Fruit fly (Drosophila melanogaster) whole organism, prepupa: ENCODE results near the gene Chpf.

Experiments
- Blimp-1 ChIP-seq: fragments of 200-800 bp; sonication (Bioruptor generic); optimal IDR thresholded peaks from 3 replicates; lab custom pipeline; 2017; ENCODE audit warnings: missing biosample characterization, missing genetic modification characterization, mild to moderate bottlenecking, moderate library complexity, missing genetic modification reagents
- CG10631 ChIP-seq: fragments of 200-800 bp; sonication (Bioruptor generic); optimal IDR thresholded peaks from 2 replicates; lab custom pipeline; 2016; ENCODE audit warnings: missing biosample characterization, missing genetic modification characterization
- CG10669 ChIP-seq: fragments of 200-800 bp; sonication (Bioruptor generic); optimal IDR thresholded peaks from 3 replicates; lab custom pipeline; 2018; ENCODE audit warnings: missing biosample characterization, mild to moderate bottlenecking, missing genetic modification characterization, moderate library complexity
- CG15336 ChIP-seq: fragments of 200-800 bp; sonication (Bioruptor generic); IDR thresholded peaks from 2 replicates; pipeline ENCODE4 v1.3.6; 2022; ENCODE audit warnings: missing biosample characterization, missing genetic modification characterization
- CG1621 ChIP-seq: fragments of 200-800 bp; sonication (Bioruptor generic); optimal IDR thresholded peaks from 3 replicates; lab custom pipeline; 2018; ENCODE audit warnings: missing biosample characterization, mild to moderate bottlenecking, missing genetic modification characterization
- CG16779 ChIP-seq: fragments of 200-800 bp; sonication (Bioruptor generic); optimal IDR thresholded peaks from 3 replicates; lab custom pipeline; 2017; ENCODE audit warnings: missing biosample characterization, mild to moderate bottlenecking, missing genetic modification characterization
- CG3032 ChIP-seq: fragments of 200-800 bp; optimal IDR thresholded peaks from 2 replicates; lab custom pipeline; 2019; ENCODE audit warnings: missing biosample characterization, mild to moderate bottlenecking, missing genetic modification characterization, moderate library complexity
- CG32006 ChIP-seq: fragments of 200-800 bp; sonication (Bioruptor generic); optimal IDR thresholded peaks from 3 replicates; lab custom pipeline; 2017; ENCODE audit warnings: missing biosample characterization, mild to moderate bottlenecking, missing genetic modification characterization
- CG34406 ChIP-seq: fragments of 200-800 bp; sonication (Bioruptor generic); optimal IDR thresholded peaks from 3 replicates; lab custom pipeline; 2016; ENCODE audit warnings: missing biosample characterization, missing genetic modification characterization
- CG3919 ChIP-seq: fragments of 200-800 bp; sonication (Bioruptor generic); optimal IDR thresholded peaks from 3 replicates; lab custom pipeline; 2016; ENCODE audit warnings: missing biosample characterization, missing genetic modification characterization
- CG6163 ChIP-seq: fragments of 200-800 bp; sonication (Bioruptor generic); IDR thresholded peaks from 3 replicates; pipeline ENCODE4 v1.3.6; 2022; ENCODE audit warnings: missing biosample characterization, missing genetic modification characterization
- CG6276 ChIP-seq: fragments of 200-800 bp; sonication (Bioruptor generic); optimal IDR thresholded peaks from 2 replicates; lab custom pipeline; 2017; ENCODE audit warnings: missing biosample characterization, mild to moderate bottlenecking, missing genetic modification characterization
- CG6808 ChIP-seq: fragments of 200-800 bp; sonication (Bioruptor generic); optimal IDR thresholded peaks from 3 replicates; lab custom pipeline; 2017; ENCODE audit warnings: missing biosample characterization, missing genetic modification characterization, mild to moderate bottlenecking, moderate library complexity, missing genetic modification reagents
- CG6854 ChIP-seq: fragments of 200-800 bp; sonication (Bioruptor generic); optimal IDR thresholded peaks from 2 replicates; lab custom pipeline; 2017; ENCODE audit warnings: missing biosample characterization, mild to moderate bottlenecking, missing genetic modification characterization
- CG7368 ChIP-seq: fragments of 200-800 bp; sonication (Bioruptor generic); optimal IDR thresholded peaks from 3 replicates; lab custom pipeline; 2016; ENCODE audit warnings: missing biosample characterization, missing genetic modification characterization
- CG8119 ChIP-seq: fragments of 200-800 bp; sonication (Bioruptor generic); IDR thresholded peaks from 3 replicates; pipeline ENCODE4 v1.3.6; 2022; ENCODE audit warnings: missing biosample characterization, missing genetic modification characterization
- CG8632 ChIP-seq: fragments of 200-800 bp; sonication (Bioruptor generic); optimal IDR thresholded peaks from 3 replicates; lab custom pipeline; 2016; ENCODE audit warnings: missing biosample characterization, missing genetic modification characterization
- CG9139 ChIP-seq: fragments of 200-800 bp; sonication (Bioruptor generic); optimal IDR thresholded peaks from 3 replicates; lab custom pipeline; 2017; ENCODE audit warnings: missing biosample characterization, mild to moderate bottlenecking, missing genetic modification characterization
- Eip75B ChIP-seq: fragments of 200-800 bp; sonication (Bioruptor generic); optimal IDR thresholded peaks from 3 replicates; lab custom pipeline; 2016; ENCODE audit warnings: missing biosample characterization, missing genetic modification characterization
- Eip78C ChIP-seq: fragments of 200-800 bp; sonication (Bioruptor generic); peaks from one replicate; lab custom pipeline; 2016; ENCODE audit warnings: missing biosample characterization, missing genetic modification characterization
- Eip93F ChIP-seq: fragments of 200-800 bp; sonication (Bioruptor generic); optimal IDR thresholded peaks from 2 replicates; lab custom pipeline; 2016; ENCODE audit warnings: missing biosample characterization, mild to moderate bottlenecking, missing genetic modification characterization
- Ets96B ChIP-seq: fragments of 200-800 bp; optimal IDR thresholded peaks from 2 replicates; lab custom pipeline; 2019; ENCODE audit warnings: missing biosample characterization, mild to moderate bottlenecking, missing genetic modification characterization, moderate library complexity
- Gug ChIP-seq: fragments of 200-800 bp; sonication (Bioruptor generic); IDR thresholded peaks from 2 replicates; pipeline ENCODE4 v1.3.6; 2022; ENCODE audit warnings: missing biosample characterization, missing genetic modification characterization
- Hr38 ChIP-seq: sonication (Bioruptor generic); optimal IDR thresholded peaks from 2 replicates; lab custom pipeline; 2016; ENCODE audit warnings: missing biosample characterization, missing genetic modification characterization
- Hr39 ChIP-seq: fragments of 200-800 bp; sonication (Bioruptor generic); optimal IDR thresholded peaks from 2 replicates; lab custom pipeline; 2016; ENCODE audit warnings: missing biosample characterization, missing genetic modification characterization
- Hr4 ChIP-seq: fragments of 200-800 bp; sonication (Bioruptor generic); optimal IDR thresholded peaks from 3 replicates; lab custom pipeline; 2016; ENCODE audit warnings: missing biosample characterization, missing genetic modification characterization
- Met ChIP-seq: fragments of 200-800 bp; sonication (Bioruptor generic); optimal IDR thresholded peaks from 3 replicates; lab custom pipeline; 2016; ENCODE audit warnings: missing biosample characterization, missing genetic modification characterization
- OdsH ChIP-seq: fragments of 200-800 bp; sonication (Bioruptor generic); optimal IDR thresholded peaks from 3 replicates; lab custom pipeline; 2016; ENCODE audit warnings: missing biosample characterization, missing genetic modification characterization
- Smox ChIP-seq: fragments of 200-800 bp; sonication (Bioruptor generic); optimal IDR thresholded peaks from 3 replicates; lab custom pipeline; 2016; ENCODE audit warnings: missing biosample characterization, missing genetic modification characterization
- Sox102F ChIP-seq: fragments of 200-800 bp; sonication (Bioruptor generic); optimal IDR thresholded peaks from 2 replicates; lab custom pipeline; 2016; ENCODE audit warnings: missing biosample characterization, mild to moderate bottlenecking, missing genetic modification characterization
- Sox15 ChIP-seq: fragments of 200-800 bp; sonication (Bioruptor generic); optimal IDR thresholded peaks from 3 replicates; lab custom pipeline; 2016; ENCODE audit warnings: missing biosample characterization, missing genetic modification characterization
- achi ChIP-seq: fragments of 200-800 bp; sonication (Bioruptor generic); optimal IDR thresholded peaks from 3 replicates; lab custom pipeline; 2016; ENCODE audit warnings: missing biosample characterization, missing genetic modification characterization
- acj6 ChIP-seq: fragments of 200-800 bp; sonication (Bioruptor generic); optimal IDR thresholded peaks from 3 replicates; lab custom pipeline; 2016; ENCODE audit warnings: missing biosample characterization, missing genetic modification characterization
- cyc ChIP-seq: fragments of 200-800 bp; sonication (Bioruptor generic); optimal IDR thresholded peaks from 3 replicates; lab custom pipeline; 2016; ENCODE audit warnings: missing biosample characterization, missing genetic modification characterization
- dsx ChIP-seq: fragments of 200-800 bp; optimal IDR thresholded peaks from 3 replicates; lab custom pipeline; 2019; ENCODE audit warnings: missing biosample characterization, mild to moderate bottlenecking, missing genetic modification characterization, moderate library complexity; ENCODE audit not compliant: poor library complexity, severe bottlenecking
- eg ChIP-seq: fragments of 200-800 bp; sonication (Bioruptor generic); IDR thresholded peaks from 3 replicates; pipeline ENCODE4 v1.3.6; 2022; ENCODE audit warnings: missing biosample characterization, missing genetic modification characterization
- esn ChIP-seq: fragments of 200-800 bp; sonication (Bioruptor generic); optimal IDR thresholded peaks from 2 replicates; lab custom pipeline; 2016; ENCODE audit warnings: missing biosample characterization, mild to moderate bottlenecking, missing genetic modification characterization, moderate library complexity
- fkh ChIP-seq: fragments of 200-800 bp; sonication (Bioruptor generic); optimal IDR thresholded peaks from 3 replicates; lab custom pipeline; 2017; ENCODE audit warnings: missing biosample characterization, mild to moderate bottlenecking, missing genetic modification characterization, moderate library complexity
- net ChIP-seq: fragments of 200-800 bp; sonication (Bioruptor generic); optimal IDR thresholded peaks from 3 replicates; lab custom pipeline; 2016; ENCODE audit warnings: missing biosample characterization, missing genetic modification characterization
- ss ChIP-seq, 2 experiments: fragments of 200-800 bp; sonication (Bioruptor generic); optimal IDR thresholded peaks; 2 replicates in 1 of 2; 3 replicates in 1 of 2; lab custom pipeline; 2017 to 2018; ENCODE audit warnings: mild to moderate bottlenecking in 2 of 2, missing biosample characterization in 2 of 2, missing genetic modification characterization in 2 of 2, moderate library complexity in 1 of 2
- svp ChIP-seq: fragments of 200-800 bp; sonication (Bioruptor generic); peaks from one replicate; lab custom pipeline; 2016; ENCODE audit warnings: missing biosample characterization, missing genetic modification characterization

Gene Chpf

DNA sequence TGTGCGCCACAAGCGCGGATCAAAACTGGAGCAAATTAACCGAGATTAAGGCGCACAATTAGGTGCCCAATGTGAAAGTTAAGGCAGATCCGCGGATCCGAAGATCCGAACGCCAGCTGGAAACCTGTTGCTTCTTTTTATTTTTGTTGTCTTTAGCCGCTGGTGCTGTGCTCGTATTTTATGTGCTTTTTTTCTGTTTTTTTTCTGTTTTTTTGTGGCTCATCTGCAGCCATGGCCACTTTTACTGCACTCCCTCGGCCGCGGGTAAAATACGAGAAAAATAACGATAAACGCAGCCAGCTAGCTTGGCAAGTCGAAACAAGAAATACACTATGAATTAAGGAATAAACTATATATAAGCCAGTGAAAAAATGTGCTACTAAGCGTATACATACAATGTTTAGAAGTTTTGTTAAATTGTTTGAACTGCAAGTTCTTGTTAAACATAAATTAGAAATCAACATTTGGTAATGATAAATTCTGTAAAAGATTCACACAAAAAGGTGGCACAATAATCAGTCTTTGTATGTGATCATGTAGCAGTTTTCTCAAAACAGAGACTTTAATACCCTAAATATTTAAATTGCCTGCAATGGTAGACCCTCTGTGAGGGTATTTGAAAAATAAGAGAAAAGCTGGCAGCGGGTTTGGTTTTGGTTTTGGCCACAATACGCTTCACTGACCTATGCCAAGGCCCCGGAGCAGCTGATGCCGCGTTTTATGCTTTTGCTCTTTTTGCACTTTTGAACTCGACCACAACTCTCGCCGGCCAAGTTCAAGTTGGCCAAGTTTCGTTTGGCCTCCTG is 4.4 kb upstream of the Chpf start (continued):
- TF ChIP-seq Eip78C (GFP tag; lab: Kevin White, UChicago) (peak; percentile 92), OdsH (GFP tag; lab: Kevin White, UChicago) (peak; percentile 27), acj6 (GFP tag; lab: Kevin White, UChicago) (no peak), CG9139 (peak; percentile 74)

DNA sequence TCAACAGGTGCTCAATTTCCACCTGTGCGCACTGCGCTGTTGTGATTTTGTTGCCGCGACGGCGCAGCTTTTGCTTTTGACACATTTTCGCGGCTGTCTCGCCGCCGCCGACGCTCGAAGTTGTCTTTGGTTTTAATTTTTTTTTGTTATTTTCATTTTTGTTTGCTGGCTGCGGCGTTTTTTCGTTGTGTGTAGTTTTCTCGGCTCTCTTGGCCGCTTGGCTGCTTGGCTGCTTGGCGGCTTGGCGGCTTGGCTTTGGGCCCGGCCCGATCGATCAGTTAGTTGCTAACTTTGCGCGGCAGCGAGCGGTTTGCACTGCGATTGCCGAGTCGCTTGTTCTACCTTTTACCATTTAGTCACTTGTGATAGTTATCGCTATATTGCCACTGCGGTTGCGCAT is 2.6 kb upstream of the Chpf start, which contains the start of gene CG42237:
Gene CG42237, plus strand, starts transcription at position 271 of the 400 bp plus-strand sequence.
- no peak for TF ChIP-seq Eip78C (GFP tag; lab: Kevin White, UChicago)
- TF ChIP-seq OdsH (GFP tag; lab: Kevin White, UChicago) = peak; percentile 20
- TF ChIP-seq CG9139 = peak; percentile 44
- TF ChIP-seq CG6808 (GFP tag; lab: Kevin White, UChicago) = peak; percentile 51
- peak; percentile 18; the same call in 1 of the 2 replicates for TF ChIP-seq Gug (GFP tag; lab: Robert Waterston, UW)
- no peak for TF ChIP-seq Eip93F (GFP tag; lab: Kevin White, UChicago)
- peak; percentile 49; the same call in 1 of the 3 replicates for TF ChIP-seq CG6163 (GFP tag; lab: Robert Waterston, UW)
- peak; percentile 21 for TF ChIP-seq CG6276
- TF ChIP-seq dsx (GFP tag; lab: Kevin White, UChicago) = peak; percentile 24
- TF ChIP-seq Ets96B (tag; lab: Kevin White, UChicago) = peak; percentile 9
- TF ChIP-seq net (GFP tag; lab: Kevin White, UChicago) = peak; percentile 29
- TF ChIP-seq esn (GFP tag; lab: Kevin White, UChicago) = no peak
- TF ChIP-seq cyc = no peak
- peak; percentile 65; the same call in 1 of the 2 replicates for TF ChIP-seq CG15336 (GFP tag; lab: Robert Waterston, UW)
- peak; percentile 34 for TF ChIP-seq ss (GFP tag; optimal IDR thresholded peaks at IDR 0.05; lab: Kevin White, UChicago)
- TF ChIP-seq Sox15 (GFP tag; lab: Kevin White, UChicago) = no peak
- TF ChIP-seq eg (GFP tag; lab: Robert Waterston, UW) = peak; percentile 77; the same call in 2 of the 3 replicates
- peak; percentile 69 for TF ChIP-seq CG8119
- peak; percentile 8 for TF ChIP-seq Eip75B (GFP tag; lab: Kevin White, UChicago)
- no peak for TF ChIP-seq Hr38
- TF ChIP-seq CG8632 (GFP tag; lab: Kevin White, UChicago) = peak; percentile 8

DNA sequence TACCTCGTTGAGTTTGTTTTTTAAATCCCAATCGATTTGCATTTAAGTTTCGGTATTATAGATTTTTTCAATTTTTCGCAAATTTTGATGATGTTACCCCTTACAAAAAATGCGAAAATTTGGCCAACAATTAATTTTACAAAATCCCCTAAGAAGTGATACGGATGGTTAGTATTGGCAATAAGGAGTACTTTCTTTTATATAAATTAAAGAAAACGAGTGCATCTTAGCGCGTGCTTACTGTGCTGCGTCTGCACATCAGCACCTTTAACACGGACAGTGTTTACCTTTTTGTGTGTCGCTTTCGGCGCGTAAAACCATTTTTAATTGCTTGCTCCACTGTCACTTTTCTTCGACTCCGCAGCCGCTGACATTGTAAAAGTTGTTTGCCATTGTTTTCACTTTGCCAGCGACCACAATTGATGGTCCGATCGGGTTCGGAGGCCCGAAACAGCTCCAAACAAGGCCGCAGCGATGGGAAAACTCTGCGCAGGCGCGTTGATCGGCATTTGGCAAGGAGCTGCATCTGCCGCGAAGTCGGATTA is 1.7 kb upstream of the Chpf start:
- peak; percentile 44 for TF ChIP-seq Hr4 (GFP tag; lab: Kevin White, UChicago)
- peak; percentile 51 for TF ChIP-seq svp (GFP tag; lab: Kevin White, UChicago)
- peak; percentile 51 for TF ChIP-seq Blimp-1 (GFP tag; lab: Kevin White, UChicago)
- peak; percentile 29; the same call in 1 of the 3 replicates for TF ChIP-seq CG6163 (GFP tag; lab: Robert Waterston, UW)
- TF ChIP-seq Ets96B (tag; lab: Kevin White, UChicago) = no peak
- 0 out of 3 replicates have a peak, but pooled peaks have one; percentile 21 for TF ChIP-seq eg (GFP tag; lab: Robert Waterston, UW)
- peak; percentile 29 for TF ChIP-seq CG32006 (GFP tag; lab: Kevin White, UChicago)
- no peak for TF ChIP-seq fkh (GFP tag; lab: Kevin White, UChicago)
- peak; percentile 52 for TF ChIP-seq Eip78C (GFP tag; lab: Kevin White, UChicago)
- peak; percentile 6 for TF ChIP-seq CG3919
- no peak for TF ChIP-seq CG10631 (GFP tag; lab: Kevin White, UChicago)
- TF ChIP-seq CG10669 (GFP tag; lab: Kevin White, UChicago) = no peak
- TF ChIP-seq CG8119 = 0 out of 3 replicates have a peak, but pooled peaks have one; percentile 20
- TF ChIP-seq Sox15 (GFP tag; lab: Kevin White, UChicago) = no peak

DNA sequence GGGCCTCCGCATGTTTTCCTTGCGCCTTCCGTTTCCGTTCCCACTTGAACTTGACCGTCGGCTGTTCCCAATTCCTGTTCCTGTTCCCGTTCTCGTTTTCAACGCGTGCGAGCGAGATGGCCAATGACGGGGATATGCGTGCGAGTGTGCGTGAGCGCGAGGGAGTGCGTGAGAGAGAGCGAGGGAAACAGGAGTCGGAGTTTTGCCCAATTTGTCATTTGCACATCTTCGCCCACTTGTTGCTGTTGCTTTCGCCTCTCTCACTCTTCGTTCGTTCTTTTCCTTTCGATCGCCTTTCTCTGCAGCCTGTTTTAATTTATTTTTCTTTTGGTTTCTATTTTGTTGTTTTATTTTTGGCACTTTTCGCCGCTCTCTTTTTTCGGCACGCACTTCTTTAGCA is 430 bp downstream of the Chpf start:
- no peak for TF ChIP-seq achi (GFP tag; lab: Kevin White, UChicago)
- TF ChIP-seq CG3919 = no peak
- TF ChIP-seq Gug (GFP tag; lab: Robert Waterston, UW) = no peak
- TF ChIP-seq CG6276 = peak; percentile 67
- TF ChIP-seq CG16779 (tag; lab: Kevin White, UChicago) = no peak
- no peak for TF ChIP-seq fkh (GFP tag; lab: Kevin White, UChicago)
- TF ChIP-seq CG1621 (tag; lab: Kevin White, UChicago) = peak; percentile 15
- TF ChIP-seq Eip75B (GFP tag; lab: Kevin White, UChicago) = peak; percentile 16
- peak; percentile 44 for TF ChIP-seq CG6808 (GFP tag; lab: Kevin White, UChicago)
- TF ChIP-seq Hr38 = no peak
- TF ChIP-seq CG7368 (GFP tag; lab: Kevin White, UChicago) = no peak
- TF ChIP-seq OdsH (GFP tag; lab: Kevin White, UChicago) = no peak
- no peak for TF ChIP-seq CG3032
- TF ChIP-seq CG10631 (GFP tag; lab: Kevin White, UChicago) = no peak
- peak; percentile 11 for TF ChIP-seq CG34406 (GFP tag; lab: Kevin White, UChicago)
- no peak for TF ChIP-seq Smox (GFP tag; lab: Kevin White, UChicago)
- peak; percentile 75 for TF ChIP-seq CG8119
- no peak for TF ChIP-seq Met (GFP tag; lab: Kevin White, UChicago)
- TF ChIP-seq CG6854 (GFP tag; lab: Kevin White, UChicago) = peak; percentile 53
- no peak for TF ChIP-seq Hr39 (GFP tag; lab: Kevin White, UChicago)
- no peak for TF ChIP-seq svp (GFP tag; lab: Kevin White, UChicago)
- TF ChIP-seq Sox102F (GFP tag; lab: Kevin White, UChicago) = no peak
